Worm (Caenorhabditis elegans) whole organism, L4 larva: Measurements from ENCODE around the gene C06E1.9.
A peak's percentile ranks its signal among the peaks of the same experiment; 100 is the strongest.

Source experiments
- F10B5.3 ChIP-seq: sonication (generic microtip); optimal IDR thresholded peaks from 2 replicates; lab custom pipeline; 2016; ENCODE audit warnings: mild to moderate bottlenecking, missing genetic modification characterization, missing compliant biosample characterization
- F37D6.2 ChIP-seq: sonication (generic microtip); optimal IDR thresholded peaks from 2 replicates; lab custom pipeline; 2016; ENCODE audit warnings: mild to moderate bottlenecking, missing genetic modification characterization, missing compliant biosample characterization
- T26A8.4 ChIP-seq: fragments of 200-800 bp; sonication (Bioruptor generic); IDR thresholded peaks from 2 replicates; pipeline ENCODE4 v1.3.6; 2022; ENCODE audit warnings: missing genetic modification characterization, missing compliant biosample characterization
- Y48G9A.11 ChIP-seq: fragments of 200-800 bp; sonication (Bioruptor generic); IDR thresholded peaks from 2 replicates; pipeline ENCODE4 v1.3.6; 2022; ENCODE audit warnings: missing genetic modification reagents, missing genetic modification characterization, missing compliant biosample characterization
- aha-1 ChIP-seq: fragments of 150-350 bp; peaks from one replicate; lab custom pipeline; 2014; ENCODE audit warnings: missing biosample characterization, missing genetic modification characterization
- aly-2 ChIP-seq: sonication (generic microtip); optimal IDR thresholded peaks from 2 replicates; lab custom pipeline; 2018; ENCODE audit warnings: missing biosample characterization, missing genetic modification characterization
- ceh-20 ChIP-seq: fragments of 200-800 bp; sonication (Bioruptor generic); IDR thresholded peaks from 2 replicates; pipeline ENCODE4 v1.3.6; 2022; ENCODE audit warnings: missing genetic modification reagents, missing genetic modification characterization, missing compliant biosample characterization
- ceh-28 ChIP-seq: fragments of 150-350 bp; optimal IDR thresholded peaks from 2 replicates; lab custom pipeline; 2014; ENCODE audit warnings: missing biosample characterization, missing genetic modification reagents, missing genetic modification characterization
- ceh-82 ChIP-seq: sonication (generic microtip); optimal IDR thresholded peaks from 2 replicates; lab custom pipeline; 2017; ENCODE audit warnings: missing biosample characterization, missing genetic modification characterization
- ces-1 ChIP-seq: fragments of 150-350 bp; sonication (generic microtip); optimal IDR thresholded peaks from 4 replicates; lab custom pipeline; 2014; ENCODE audit warnings: missing biosample characterization, missing genetic modification reagents, missing genetic modification characterization
- cey-2 ChIP-seq: sonication (generic microtip); optimal IDR thresholded peaks from 3 replicates; lab custom pipeline; 2017; ENCODE audit warnings: missing genetic modification characterization, mild to moderate bottlenecking, missing compliant biosample characterization, antibody characterized with exemption, borderline replicate concordance; ENCODE audit not compliant: insufficient read depth
- ctbp-1 ChIP-seq: fragments of 200-800 bp; sonication (Bioruptor generic); IDR thresholded peaks from 2 replicates; pipeline ENCODE4 v1.3.6; 2022; ENCODE audit warnings: missing genetic modification reagents, missing genetic modification characterization, missing compliant biosample characterization
- daf-16 ChIP-seq, 3 experiments: sonication (generic microtip); optimal IDR thresholded peaks; 2 replicates each; lab custom pipeline; 2016 to 2017; ENCODE audit warnings: missing genetic modification characterization in 3 of 3, missing genetic modification reagents in 3 of 3, mild to moderate bottlenecking in 2 of 3, missing compliant biosample characterization in 2 of 3, missing biosample characterization in 1 of 3, moderate library complexity in 1 of 3
- daf-8 ChIP-seq: fragments of 200-800 bp; sonication (Bioruptor generic); IDR thresholded peaks from 2 replicates; pipeline ENCODE4 v1.3.6; 2022; ENCODE audit warnings: missing genetic modification characterization, missing compliant biosample characterization
- dmd-8 ChIP-seq: fragments of 200-800 bp; sonication (Bioruptor generic); IDR thresholded peaks from 2 replicates; pipeline ENCODE4 v1.3.6; 2022; ENCODE audit warnings: missing genetic modification characterization, missing compliant biosample characterization
- egl-43 ChIP-seq: fragments of 200-800 bp; sonication (Bioruptor generic); IDR thresholded peaks from 2 replicates; pipeline ENCODE4 v1.3.6; 2022; ENCODE audit warnings: missing genetic modification reagents, missing genetic modification characterization, missing compliant biosample characterization
- hmg-1.1 ChIP-seq: fragments of 200-800 bp; sonication (Bioruptor generic); IDR thresholded peaks from 2 replicates; pipeline ENCODE4 v1.3.6; 2022; ENCODE audit warnings: missing genetic modification reagents, missing genetic modification characterization, missing compliant biosample characterization
- jun-1 ChIP-seq: fragments of 150-350 bp; optimal IDR thresholded peaks from 2 replicates; lab custom pipeline; 2014; ENCODE audit warnings: missing biosample characterization, missing genetic modification reagents, missing genetic modification characterization
- lin-13 ChIP-seq: fragments of 150-350 bp; optimal IDR thresholded peaks from 2 replicates; lab custom pipeline; 2014; ENCODE audit warnings: missing biosample characterization, missing genetic modification reagents, missing genetic modification characterization
- lir-3 ChIP-seq: sonication (generic microtip); optimal IDR thresholded peaks from 2 replicates; lab custom pipeline; 2016; ENCODE audit warnings: mild to moderate bottlenecking, missing genetic modification characterization, missing compliant biosample characterization
- madf-9 ChIP-seq: fragments of 200-800 bp; sonication (Bioruptor generic); conservative IDR thresholded peaks from 2 replicates; pipeline ENCODE4 v1.3.6; 2022; ENCODE audit warnings: missing genetic modification reagents, missing genetic modification characterization, missing compliant biosample characterization
- mdl-1 ChIP-seq, 2 experiments: fragments of 150-350 bp in 1 of 2; sonication (generic microtip) in 1 of 2; optimal IDR thresholded peaks; 2 replicates each; lab custom pipeline; 2014 to 2017; ENCODE audit warnings: missing biosample characterization in 2 of 2, missing genetic modification characterization in 2 of 2
- mdt-29 ChIP-seq: fragments of 200-800 bp; sonication (Bioruptor generic); IDR thresholded peaks from 2 replicates; pipeline ENCODE4 v1.3.6; 2022; ENCODE audit warnings: missing genetic modification reagents, missing genetic modification characterization, missing compliant biosample characterization
- mep-1 ChIP-seq: fragments of 150-350 bp; sonication (generic microtip); optimal IDR thresholded peaks from 3 replicates; lab custom pipeline; 2014; ENCODE audit warnings: missing biosample characterization, missing genetic modification characterization
- mxl-2 ChIP-seq: fragments of 200-800 bp; sonication (Bioruptor generic); conservative IDR thresholded peaks from 2 replicates; pipeline ENCODE4 v1.3.6; 2022; ENCODE audit warnings: missing genetic modification reagents, missing genetic modification characterization, missing compliant biosample characterization
- mxl-3 ChIP-seq: fragments of 200-800 bp; sonication (Bioruptor generic); optimal IDR thresholded peaks from 2 replicates; lab custom pipeline; 2018; ENCODE audit warnings: mild to moderate bottlenecking, missing genetic modification characterization, missing compliant biosample characterization
- nhr-11 ChIP-seq: fragments of 150-350 bp; optimal IDR thresholded peaks from 2 replicates; lab custom pipeline; 2014; ENCODE audit warnings: missing biosample characterization, missing genetic modification characterization
- nhr-237 ChIP-seq: sonication (generic microtip); optimal IDR thresholded peaks from 2 replicates; lab custom pipeline; 2017; ENCODE audit warnings: missing biosample characterization, missing genetic modification characterization
- nhr-25 ChIP-seq: sonication (generic microtip); optimal IDR thresholded peaks from 2 replicates; lab custom pipeline; 2017; ENCODE audit warnings: missing genetic modification characterization, mild to moderate bottlenecking, missing compliant biosample characterization, antibody characterized with exemption, moderate library complexity, borderline replicate concordance; ENCODE audit not compliant: insufficient read depth
- nhr-48 ChIP-seq: sonication (generic microtip); optimal IDR thresholded peaks from 2 replicates; lab custom pipeline; 2016; ENCODE audit warnings: mild to moderate bottlenecking, missing genetic modification characterization, missing compliant biosample characterization
- nhr-6 ChIP-seq: fragments of 150-350 bp; optimal IDR thresholded peaks from 2 replicates; lab custom pipeline; 2014; ENCODE audit warnings: missing biosample characterization, missing genetic modification characterization
- nhr-77 ChIP-seq: fragments of 150-350 bp; optimal IDR thresholded peaks from 2 replicates; lab custom pipeline; 2014; ENCODE audit warnings: missing biosample characterization, missing genetic modification characterization
- pha-4 ChIP-seq, 2 experiments: fragments of 150-350 bp in 1 of 2; fragments of 200-800 bp in 1 of 2; sonication (Bioruptor generic) in 1 of 2; IDR thresholded peaks in 1 of 2; optimal IDR thresholded peaks in 1 of 2; 2 replicates each; pipeline versions ENCODE4 v1.3.6 to Lab custom; 2014 to 2022; ENCODE audit warnings: missing genetic modification characterization in 2 of 2, missing genetic modification reagents in 2 of 2, missing biosample characterization in 1 of 2, missing compliant biosample characterization in 1 of 2
- php-3 ChIP-seq: fragments of 200-800 bp; sonication (Bioruptor generic); IDR thresholded peaks from 2 replicates; pipeline ENCODE4 v1.3.6; 2022; ENCODE audit warnings: missing genetic modification reagents, missing genetic modification characterization, missing compliant biosample characterization
- rbr-2 ChIP-seq: sonication (generic microtip); optimal IDR thresholded peaks from 2 replicates; lab custom pipeline; 2016; ENCODE audit warnings: missing genotype, missing genetic modification characterization, missing compliant biosample characterization
- set-16 ChIP-seq: fragments of 200-800 bp; sonication (Bioruptor generic); IDR thresholded peaks from 2 replicates; pipeline ENCODE4 v1.3.6; 2022; ENCODE audit warnings: missing genetic modification reagents, missing genetic modification characterization, missing compliant biosample characterization
- skn-1 ChIP-seq: fragments of 150-350 bp; optimal IDR thresholded peaks from 2 replicates; lab custom pipeline; 2014; ENCODE audit warnings: missing biosample characterization, missing genetic modification characterization
- spr-3 ChIP-seq: fragments of 200-800 bp; sonication (Bioruptor generic); optimal IDR thresholded peaks from 2 replicates; lab custom pipeline; 2018; ENCODE audit warnings: mild to moderate bottlenecking, missing genetic modification characterization, missing compliant biosample characterization
- tag-97 ChIP-seq: fragments of 200-800 bp; sonication (Bioruptor generic); IDR thresholded peaks from 2 replicates; pipeline ENCODE4 v1.3.6; 2022; ENCODE audit warnings: missing genetic modification characterization, missing compliant biosample characterization
- unc-130 ChIP-seq: sonication (generic microtip); optimal IDR thresholded peaks from 2 replicates; lab custom pipeline; 2016; ENCODE audit warnings: missing genetic modification reagents, missing genetic modification characterization, missing compliant biosample characterization
- unc-39 ChIP-seq: sonication (generic microtip); optimal IDR thresholded peaks from 2 replicates; lab custom pipeline; 2017; ENCODE audit warnings: missing biosample characterization, missing genetic modification characterization
- zfp-2 ChIP-seq: sonication (generic microtip); optimal IDR thresholded peaks from 2 replicates; lab custom pipeline; 2016; ENCODE audit warnings: mild to moderate bottlenecking, missing genetic modification characterization, missing compliant biosample characterization

Gene C06E1.9

DNA sequence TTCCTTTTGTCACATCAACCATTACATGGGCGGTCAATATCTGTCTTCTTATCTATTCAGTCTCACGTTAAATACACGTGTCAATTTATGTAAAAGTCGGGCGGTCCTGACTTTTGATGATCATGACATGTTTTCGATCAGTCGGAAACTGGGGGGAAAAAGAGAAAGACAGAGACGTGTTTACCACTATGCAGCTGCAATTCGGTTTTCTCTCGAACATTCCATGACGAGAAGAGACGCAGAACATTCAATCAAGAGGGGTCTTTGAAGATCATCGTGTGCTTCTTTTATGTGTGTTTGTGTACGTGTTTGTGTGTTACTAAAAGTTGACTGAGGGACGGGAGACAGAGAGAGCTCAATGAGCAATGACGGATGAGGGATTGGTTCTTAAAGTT, 48.8 kb upstream of the C06E1.9 start (continued):
- peak; percentile 53 for TF ChIP-seq skn-1
- no peak for TF ChIP-seq nhr-237 (tag; lab: Kevin White, UChicago)
- TF ChIP-seq zfp-2 (tag; lab: Kevin White, UChicago) = no peak
- TF ChIP-seq unc-39 (tag; lab: Kevin White, UChicago) = no peak
- no peak for TF ChIP-seq F10B5.3 (tag; lab: Kevin White, UChicago)
- no peak for TF ChIP-seq daf-8
- TF ChIP-seq egl-43 (GFP tag; lab: Robert Waterston, UW) = no peak
- TF ChIP-seq spr-3 (GFP tag; lab: Kevin White, UChicago) = no peak
- peak; percentile 96 for TF ChIP-seq php-3
- TF ChIP-seq set-16 (GFP tag; lab: Robert Waterston, UW) = peak; percentile 23; the same call in 1 of the 2 replicates
- TF ChIP-seq ceh-28 (tag; lab: Kevin White, UChicago) = peak; percentile 32
- TF ChIP-seq aly-2 (tag; lab: Kevin White, UChicago) = no peak
- no peak for TF ChIP-seq lir-3 (tag; lab: Kevin White, UChicago)
- TF ChIP-seq nhr-6 (tag; lab: Kevin White, UChicago) = no peak
- TF ChIP-seq pha-4 (GFP tag; IDR thresholded peaks at IDR 0.05; lab: Robert Waterston, UW) = peak; percentile 77
- peak; percentile 97 for TF ChIP-seq pha-4 (tag; optimal IDR thresholded peaks at IDR 0.05; lab: Kevin White, UChicago)
- peak; percentile 71 for TF ChIP-seq ctbp-1 (GFP tag; lab: Robert Waterston, UW)
- peak; percentile 98 for TF ChIP-seq mxl-3 (GFP tag; lab: Kevin White, UChicago)
- TF ChIP-seq dmd-8 (GFP tag; lab: Robert Waterston, UW) = no peak
- TF ChIP-seq ces-1 = no peak
- TF ChIP-seq lin-13 (GFP tag; lab: Kevin White, UChicago) = peak; percentile 74
- TF ChIP-seq hmg-1.1 = peak; percentile 78
- peak; percentile 90 for TF ChIP-seq mep-1 (tag; lab: Kevin White, UChicago)
- TF ChIP-seq ceh-20 (GFP tag; lab: Robert Waterston, UW) = peak; percentile 92; the same call in 1 of the 2 replicates
- no peak for TF ChIP-seq unc-130 (GFP tag; lab: Kevin White, UChicago)
- peak; percentile 49 for TF ChIP-seq jun-1 (tag; lab: Kevin White, UChicago)
- TF ChIP-seq daf-16 (GFP tag; optimal IDR thresholded peaks at IDR 0.05; lab: Kevin White, UChicago) = peak; percentile 97 to 99
- peak; percentile 99 for TF ChIP-seq daf-16 (tag; optimal IDR thresholded peaks at IDR 0.05; lab: Kevin White, UChicago)
- peak; percentile 44 for TF ChIP-seq madf-9 (GFP tag; lab: Robert Waterston, UW)
- TF ChIP-seq F37D6.2 (tag; lab: Kevin White, UChicago) = peak; percentile 19
- TF ChIP-seq tag-97 (GFP tag; lab: Robert Waterston, UW) = no peak
- TF ChIP-seq T26A8.4 (GFP tag; lab: Robert Waterston, UW) = peak; percentile 77; the same call in 1 of the 2 replicates
- TF ChIP-seq Y48G9A.11 (GFP tag; lab: Robert Waterston, UW) = no peak
- TF ChIP-seq rbr-2 = peak; percentile 90
- TF ChIP-seq nhr-11 (tag; lab: Kevin White, UChicago) = peak; percentile 98
- TF ChIP-seq cey-2 (tag; lab: Kevin White, UChicago) = peak; percentile 90
- TF ChIP-seq nhr-25 = peak; percentile 72
- TF ChIP-seq nhr-77 = peak; percentile 91
- peak; percentile 97 for TF ChIP-seq nhr-48 (tag; lab: Kevin White, UChicago)
- peak; percentile 70 for TF ChIP-seq aha-1 (tag; lab: Kevin White, UChicago)
- TF ChIP-seq mdt-29 (GFP tag; lab: Robert Waterston, UW) = peak; percentile 97
- peak; percentile 93 for TF ChIP-seq mxl-2 (GFP tag; lab: Robert Waterston, UW)
- TF ChIP-seq ceh-82 = no peak
- TF ChIP-seq mdl-1 (tag; optimal IDR thresholded peaks at IDR 0.05; lab: Kevin White, UChicago) = peak; percentile 66 to 97
